Worm (Caenorhabditis elegans): ENCODE results near the gene memi-1.
"Not testable (repeated sequence)": the region's sequence is repeated elsewhere in the genome, so short reads cannot be mapped to it uniquely, and the experiment has no call there.

DNA sequence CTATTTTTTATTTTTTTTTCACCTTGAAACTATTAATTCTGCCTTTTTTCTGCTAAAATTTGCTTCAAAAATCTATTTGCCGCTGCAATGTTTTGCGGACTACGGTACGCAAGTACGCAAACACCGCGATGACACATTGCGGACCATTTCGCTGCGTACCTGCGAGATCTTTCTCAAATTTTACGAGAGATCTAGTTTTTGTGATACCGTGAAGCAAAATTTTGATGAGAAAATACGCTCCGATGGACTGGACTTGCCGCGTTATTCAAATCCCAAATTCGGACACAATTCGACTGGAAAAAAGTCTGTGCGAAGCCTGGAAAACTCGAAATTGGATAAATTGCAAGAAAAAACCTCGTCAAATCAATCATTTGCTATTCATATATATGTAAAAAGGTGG, 39.7 kb downstream of the memi-1 start:
- TF ChIP-seq nhr-10 (tag; optimal IDR thresholded peaks at IDR 0.05); F37D6.2 (tag; optimal IDR thresholded peaks at IDR 0.05); lin-13 (GFP tag; optimal IDR thresholded peaks at IDR 0.05); ceh-82 (tag; optimal IDR thresholded peaks at IDR 0.05); nhr-77 (tag; optimal IDR thresholded peaks at IDR 0.05): not testable (repeated sequence)
- TF ChIP-seq rbr-2 (tag; optimal IDR thresholded peaks at IDR 0.05): peak; percentile 53
- peak; percentile 28 for TF ChIP-seq nhr-102 (tag; optimal IDR thresholded peaks at IDR 0.05)
